Fruit fly (Drosophila melanogaster): Measurements from ENCODE around the gene CG4452.

The CG4452 gene

dm6 chr3L:9366850-9367430 lies at the start of gene CG4452, which contains the start of gene Klp67A:
Gene CG4452 (plus strand): TSS chr3L:9367377.
Gene Klp67A (minus strand): TSS chr3L:9367046.
- no peak for TF ChIP-seq CG8478 (optimal IDR thresholded peaks at IDR 0.05)
- no peak for TF ChIP-seq CTCF (optimal IDR thresholded peaks at IDR 0.05)

- TF ChIP-seq CTCF (optimal IDR thresholded peaks at IDR 0.05) = peak in 1 of 2 experiments; percentile 14
- TF ChIP-seq CG8478 (optimal IDR thresholded peaks at IDR 0.05) = no peak
Observed at dm6 chr3L:9333745-9334382, 33.3 kb upstream of the CG4452 start, which contains the start of gene PGRP-LA. Gene PGRP-LA (plus strand): TSS chr3L:9334332.

dm6 chr3L:9335711-9336110 lies 31.5 kb upstream of the CG4452 start:
- TF ChIP-seq CG8478 (optimal IDR thresholded peaks at IDR 0.05) (no peak), CTCF (optimal IDR thresholded peaks at IDR 0.05) (no peak)

- TF ChIP-seq CG8478 (optimal IDR thresholded peaks at IDR 0.05) = no peak
- no peak for TF ChIP-seq CTCF (optimal IDR thresholded peaks at IDR 0.05)
Observed at dm6 chr3L:9337942-9338468, 29.2 kb upstream of the CG4452 start.

- TF ChIP-seq CTCF (optimal IDR thresholded peaks at IDR 0.05) = no peak
- no peak for TF ChIP-seq CG8478 (optimal IDR thresholded peaks at IDR 0.05)
Observed at dm6 chr3L:9338510-9338909, 28.7 kb upstream of the CG4452 start, which contains the start of gene PGRP-LC. Gene PGRP-LC (plus strand): TSS chr3L:9338810.

DNA sequence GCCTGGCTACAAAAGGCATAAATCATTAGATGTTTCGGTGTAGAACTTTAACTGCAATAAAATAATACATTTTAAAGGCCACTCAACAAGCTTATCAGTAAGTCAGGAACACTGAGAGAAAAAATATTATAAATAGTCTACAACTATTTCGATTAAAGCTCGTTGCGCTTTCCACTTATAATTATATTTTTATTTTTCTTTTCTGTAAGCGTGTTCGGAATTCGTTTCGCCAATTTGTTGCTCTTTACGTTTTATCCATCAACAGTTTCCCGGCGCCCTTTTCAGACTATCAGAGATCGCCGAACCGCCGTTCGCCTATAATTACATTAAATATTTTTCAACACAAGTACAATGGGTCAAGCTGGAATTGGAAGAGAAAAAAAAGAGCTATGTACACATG lies 28.2 kb upstream of the CG4452 start:
- TF ChIP-seq CTCF (optimal IDR thresholded peaks at IDR 0.05) (no peak), CG8478 (optimal IDR thresholded peaks at IDR 0.05) (no peak)

- TF ChIP-seq CG8478 (optimal IDR thresholded peaks at IDR 0.05) = no peak
- TF ChIP-seq CTCF (optimal IDR thresholded peaks at IDR 0.05) = no peak
Observed at dm6 chr3L:9340232-9340631, 26.9 kb upstream of the CG4452 start.

dm6 chr3L:9340839-9341238 lies 26.3 kb upstream of the CG4452 start:
- TF ChIP-seq CG8478 (optimal IDR thresholded peaks at IDR 0.05) = no peak
- no peak for TF ChIP-seq CTCF (optimal IDR thresholded peaks at IDR 0.05)

DNA sequence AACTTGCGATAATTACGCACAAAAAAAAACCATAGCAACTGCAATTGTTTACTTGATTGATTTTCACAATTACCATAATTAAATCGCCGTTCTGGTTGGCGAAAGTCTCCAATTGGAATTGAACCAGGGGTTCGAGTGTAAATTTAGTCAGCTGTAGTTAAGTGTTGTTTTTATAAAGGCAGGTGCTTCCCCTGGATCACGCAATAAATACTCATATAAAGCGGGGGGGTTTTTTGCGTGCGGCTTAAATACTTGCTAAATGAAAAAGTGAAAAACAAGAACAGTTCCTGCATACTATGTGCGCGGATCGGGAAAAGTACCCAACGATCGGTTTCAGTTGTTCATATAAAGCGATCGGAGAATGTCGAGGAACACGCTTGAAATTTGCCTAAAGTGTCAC lies 23.2 kb upstream of the CG4452 start:
- TF ChIP-seq CG8478 (optimal IDR thresholded peaks at IDR 0.05) = no peak
- TF ChIP-seq CTCF (optimal IDR thresholded peaks at IDR 0.05) = no peak

dm6 chr3L:9345157-9345556 lies 22.0 kb upstream of the CG4452 start:
- no peak for TF ChIP-seq CTCF (optimal IDR thresholded peaks at IDR 0.05)
- TF ChIP-seq CG8478 (optimal IDR thresholded peaks at IDR 0.05) = no peak

DNA sequence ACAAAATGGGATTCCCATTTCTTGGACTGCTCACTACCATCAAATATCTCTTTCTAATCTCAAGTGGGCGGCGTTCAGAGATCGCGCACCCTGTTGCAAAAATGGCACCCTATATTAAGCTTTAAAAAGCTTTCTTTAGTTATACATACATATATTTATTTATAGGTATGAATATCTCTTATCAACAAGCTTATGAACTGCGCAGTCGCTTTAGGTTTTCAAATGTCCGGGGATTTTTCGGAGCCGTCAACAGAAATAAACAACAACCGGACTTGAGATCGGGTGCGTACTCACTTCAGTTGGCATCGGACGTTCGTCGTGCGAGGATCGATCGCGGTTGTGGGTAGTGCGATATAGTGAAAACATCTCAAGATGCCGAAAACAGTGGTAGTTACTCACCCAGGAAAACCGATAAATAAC lies 17.9 kb upstream of the CG4452 start, which contains the start of gene PGRP-LF:
Gene PGRP-LF, plus strand, starts transcription at position 296 of the 420 bp plus-strand sequence.
- TF ChIP-seq CTCF (optimal IDR thresholded peaks at IDR 0.05) = no peak
- TF ChIP-seq CG8478 (optimal IDR thresholded peaks at IDR 0.05) = no peak

DNA sequence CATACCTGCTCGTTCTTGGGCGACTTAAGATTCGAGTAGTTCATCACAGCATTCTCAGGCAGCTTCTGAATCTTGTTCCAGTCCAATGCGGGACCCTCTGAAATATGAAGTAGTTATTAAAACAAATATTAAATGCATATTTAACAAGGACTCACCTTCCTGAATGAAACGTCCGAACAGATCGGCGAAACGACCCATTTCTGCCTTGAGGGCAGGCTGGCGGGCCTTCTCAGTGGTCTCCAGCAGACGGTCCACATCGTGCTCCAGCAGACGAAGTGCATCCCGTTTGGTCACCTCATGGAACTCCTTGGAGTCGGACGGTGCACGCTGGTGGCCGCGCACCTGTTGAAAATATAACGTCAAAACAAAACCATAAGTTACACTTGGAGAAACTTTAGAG lies 13.4 kb upstream of the CG4452 start, which contains the start of gene CG32040:
Gene CG32040, plus strand, starts transcription at position 301 of the 400 bp plus-strand sequence.
- no peak for TF ChIP-seq CTCF (optimal IDR thresholded peaks at IDR 0.05)
- no peak for TF ChIP-seq CG8478 (optimal IDR thresholded peaks at IDR 0.05)

DNA sequence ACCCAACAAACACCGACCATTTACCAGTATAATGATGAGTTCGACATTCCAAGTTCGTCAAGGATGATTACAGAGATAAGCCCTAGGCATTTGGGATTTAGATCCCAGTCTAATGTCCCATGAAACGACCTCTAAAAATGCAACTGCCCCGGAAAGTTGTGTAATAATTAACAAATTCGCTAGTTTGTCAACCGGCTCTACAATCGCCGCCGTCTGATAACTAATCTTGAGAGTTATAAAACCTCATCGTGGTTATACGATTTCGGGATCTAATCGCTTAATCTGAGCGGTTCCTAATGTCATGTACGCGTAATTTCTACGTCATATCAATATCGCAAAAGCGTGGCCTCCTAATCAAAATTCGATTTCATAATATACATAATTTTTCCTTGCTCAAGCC lies 11.6 kb upstream of the CG4452 start:
- TF ChIP-seq CG8478 (optimal IDR thresholded peaks at IDR 0.05) (no peak), CTCF (optimal IDR thresholded peaks at IDR 0.05) (no peak)

dm6 chr3L:9356138-9356753 lies 10.9 kb upstream of the CG4452 start:
- TF ChIP-seq CTCF (optimal IDR thresholded peaks at IDR 0.05) = peak; percentile 83 to 84
- no peak for TF ChIP-seq CG8478 (optimal IDR thresholded peaks at IDR 0.05)

- TF ChIP-seq CG8478 (optimal IDR thresholded peaks at IDR 0.05) = no peak
- TF ChIP-seq CTCF (optimal IDR thresholded peaks at IDR 0.05) = no peak
Observed at dm6 chr3L:9357830-9358712, 9.1 kb upstream of the CG4452 start.
